Worm (Caenorhabditis elegans) whole organism, late embryonic: ENCODE data around the gene T10H9.8.

Source experiments
- Y22D7AL.16 ChIP-seq: sonication (generic microtip); optimal IDR thresholded peaks from 2 replicates; lab custom pipeline; 2016; ENCODE audit warnings: missing genetic modification characterization, missing compliant biosample characterization
- ama-1 ChIP-seq: fragments of 150-350 bp; optimal IDR thresholded peaks from 2 replicates; lab custom pipeline; 2014
- ceh-22 ChIP-seq: sonication (generic microtip); optimal IDR thresholded peaks from 2 replicates; lab custom pipeline; 2017; ENCODE audit warnings: missing biosample characterization, missing genetic modification characterization
- ceh-6 ChIP-seq: fragments of 200-800 bp; sonication (Bioruptor generic); optimal IDR thresholded peaks from 2 replicates; lab custom pipeline; 2018; ENCODE audit warnings: mild to moderate bottlenecking, missing genetic modification characterization, missing compliant biosample characterization
- ets-4 ChIP-seq: sonication (generic microtip); optimal IDR thresholded peaks from 2 replicates; lab custom pipeline; 2016; ENCODE audit warnings: missing genetic modification characterization, missing compliant biosample characterization
- hlh-8 ChIP-seq: sonication (generic microtip); optimal IDR thresholded peaks from 2 replicates; lab custom pipeline; 2016; ENCODE audit warnings: missing genotype, missing genetic modification characterization, missing compliant biosample characterization
- nhr-11 ChIP-seq: fragments of 150-350 bp; optimal IDR thresholded peaks from 2 replicates; lab custom pipeline; 2014; ENCODE audit warnings: missing biosample characterization, missing genetic modification characterization
- unc-86 ChIP-seq: sonication (generic microtip); optimal IDR thresholded peaks from 2 replicates; lab custom pipeline; 2016; ENCODE audit warnings: missing genetic modification characterization, missing compliant biosample characterization

- no peak for TF ChIP-seq ceh-6 (GFP tag; lab: Kevin White, UChicago)
- TF ChIP-seq ceh-22 (tag; lab: Kevin White, UChicago) = no peak
- no peak for TF ChIP-seq nhr-11 (tag; lab: Kevin White, UChicago)
- TF ChIP-seq ama-1 (lab: Kevin White, UChicago) = no peak
- TF ChIP-seq ets-4 (tag; lab: Kevin White, UChicago) = no peak
- TF ChIP-seq unc-86 (tag; lab: Kevin White, UChicago) = no peak
- no peak for TF ChIP-seq hlh-8 (tag; lab: Kevin White, UChicago)
- no peak for TF ChIP-seq Y22D7AL.16
Observed at ce11 chrV:6662505-6662904, 10.4 kb downstream of the T10H9.8 start.
